Worm (Caenorhabditis elegans): Measurements from ENCODE around the gene srh-219.
A peak's percentile ranks its signal among the peaks of the same experiment; 100 is the strongest.

The srh-219 gene

DNA sequence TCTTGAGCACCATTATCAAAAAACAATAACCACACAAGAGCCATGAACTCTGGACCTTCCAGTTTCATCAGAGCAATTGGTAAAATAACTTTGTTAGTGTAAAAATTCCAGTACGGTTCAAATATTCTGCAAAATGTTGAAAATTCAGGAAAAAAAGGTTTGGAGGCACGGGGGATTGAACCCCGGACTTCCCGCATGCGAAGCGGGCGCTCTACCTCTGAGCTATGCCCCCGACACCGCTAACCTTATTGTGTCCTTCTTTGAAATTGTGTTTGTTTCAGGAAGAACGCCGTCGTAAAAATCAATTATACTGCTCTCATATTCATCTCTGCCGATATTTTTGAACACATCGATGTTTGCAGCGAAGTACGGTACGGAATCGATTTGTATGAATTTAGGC, 15.4 kb upstream of the srh-219 start (continued):
- TF ChIP-seq ceh-27 (GFP tag; optimal IDR thresholded peaks at IDR 0.05) = no peak
- no peak for TF ChIP-seq gei-17 (GFP tag; optimal IDR thresholded peaks at IDR 0.05)
- TF ChIP-seq lin-40 (tag; optimal IDR thresholded peaks at IDR 0.05) = no peak
- TF ChIP-seq Y56A3A.18 (GFP tag; IDR thresholded peaks at IDR 0.05) = no peak
- TF ChIP-seq F37B4.10 (GFP tag; IDR thresholded peaks at IDR 0.05) = no peak
- no peak for TF ChIP-seq ccch-3 (GFP tag; optimal IDR thresholded peaks at IDR 0.05)
- TF ChIP-seq lin-26 (GFP tag; IDR thresholded peaks at IDR 0.05) = no peak
- TF ChIP-seq fkh-3 (tag; optimal IDR thresholded peaks at IDR 0.05) = peak; percentile 44
- no peak for TF ChIP-seq nhr-120 (GFP tag; IDR thresholded peaks at IDR 0.05)
- TF ChIP-seq bed-1 (GFP tag; IDR thresholded peaks at IDR 0.05) = no peak
- TF ChIP-seq attf-3 (GFP tag; conservative IDR thresholded peaks at IDR 0.05) = no peak
- 0 out of 2 replicates have a peak, but pooled peaks have one; percentile 35 for TF ChIP-seq attf-6 (GFP tag; IDR thresholded peaks at IDR 0.05)
- peak; percentile 35; the same call in 1 of the 2 replicates for TF ChIP-seq dox-1 (GFP tag; IDR thresholded peaks at IDR 0.05)
- no peak for TF ChIP-seq mxl-1 (tag; optimal IDR thresholded peaks at IDR 0.05)
- no peak for TF ChIP-seq atf-7 (tag; optimal IDR thresholded peaks at IDR 0.05)
- TF ChIP-seq egrh-3 (GFP tag; IDR thresholded peaks at IDR 0.05) = no peak
- no peak for TF ChIP-seq Y53G8AR.9 (GFP tag; conservative IDR thresholded peaks at IDR 0.05)
- TF ChIP-seq F23B12.7 (tag; optimal IDR thresholded peaks at IDR 0.05; ENCODE audit: insufficient read depth) = no peak
- TF ChIP-seq hmg-20 (GFP tag; IDR thresholded peaks at IDR 0.05) = no peak
- TF ChIP-seq ztf-26 (tag; optimal IDR thresholded peaks at IDR 0.05) = no peak
- TF ChIP-seq rec-8 (tag; optimal IDR thresholded peaks at IDR 0.05) = peak in 1 of 2 experiments; percentile 53
- no peak for TF ChIP-seq sdz-38 (tag; optimal IDR thresholded peaks at IDR 0.05)
- no peak for TF ChIP-seq mcd-1 (GFP tag; IDR thresholded peaks at IDR 0.05)
- TF ChIP-seq mes-4 (tag; optimal IDR thresholded peaks at IDR 0.05) = peak; percentile 56
- no peak for TF ChIP-seq Y79H2A.3 (GFP tag; conservative IDR thresholded peaks at IDR 0.05)
- no peak for TF ChIP-seq tbx-9 (tag; optimal IDR thresholded peaks at IDR 0.05; ENCODE audit: borderline replicate concordance)
- no peak for TF ChIP-seq nhr-179 (tag; optimal IDR thresholded peaks at IDR 0.05)
- peak; percentile 27 for TF ChIP-seq lsl-1 (GFP tag; optimal IDR thresholded peaks at IDR 0.05)
- TF ChIP-seq dpl-1 (GFP tag; optimal IDR thresholded peaks at IDR 0.05) = no peak

DNA sequence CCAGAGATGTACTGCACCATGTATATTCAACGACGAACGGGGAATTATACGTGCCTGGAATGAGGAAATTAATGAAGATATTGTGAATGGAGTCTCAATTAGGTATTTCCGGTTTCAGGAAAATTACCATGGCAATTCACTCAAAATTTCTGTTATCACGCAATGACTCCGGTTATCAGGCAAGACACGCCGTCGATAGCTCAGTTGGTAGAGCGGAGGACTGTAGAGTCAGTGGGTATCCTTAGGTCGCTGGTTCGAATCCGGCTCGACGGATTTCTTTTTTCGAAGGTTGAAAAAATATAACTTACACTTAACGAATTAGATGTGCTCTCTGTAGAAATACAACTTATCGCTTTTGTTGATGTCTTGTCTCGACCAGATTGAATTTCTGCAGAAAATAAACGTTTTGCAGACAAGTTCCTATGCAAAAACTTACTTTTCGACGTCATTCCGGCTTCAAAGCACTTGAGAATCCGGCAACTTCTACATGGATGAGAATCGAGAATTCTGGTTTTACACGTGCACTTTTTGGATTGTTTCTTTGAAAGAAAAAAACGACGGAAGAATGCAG, 14.7 kb upstream of the srh-219 start:
- TF ChIP-seq B0261.1 (tag; optimal IDR thresholded peaks at IDR 0.05) (peak; percentile 53), lin-26 (GFP tag; IDR thresholded peaks at IDR 0.05) (peak; percentile 72), die-1 (tag; optimal IDR thresholded peaks at IDR 0.05) (peak; percentile 59), ztf-28 (GFP tag; IDR thresholded peaks at IDR 0.05) (no peak), F55B11.4 (tag; optimal IDR thresholded peaks at IDR 0.05; ENCODE audit: borderline replicate concordance, insufficient read depth) (no peak), hmg-1.2 (GFP tag; IDR thresholded peaks at IDR 0.05) (peak; percentile 28), mes-4 (tag; optimal IDR thresholded peaks at IDR 0.05) (no peak), ama-1 (optimal IDR thresholded peaks at IDR 0.05) (no peak), ama-1 (GFP tag; optimal IDR thresholded peaks at IDR 0.05) (peak in 1 of 2 experiments; percentile 47), D2030.7 (GFP tag; IDR thresholded peaks at IDR 0.05) (peak; percentile 40), B0035.1 (tag; optimal IDR thresholded peaks at IDR 0.05) (no peak), hlh-26 (GFP tag; conservative IDR thresholded peaks at IDR 0.05) (no peak), egrh-3 (GFP tag; IDR thresholded peaks at IDR 0.05) (no peak), ztf-18 (tag; optimal IDR thresholded peaks at IDR 0.05) (peak; percentile 29), hsf-1 (GFP tag; IDR thresholded peaks at IDR 0.05) (0 out of 2 replicates have a peak, but pooled peaks have one; percentile 42), tbp1 (GFP tag; optimal IDR thresholded peaks at IDR 0.05) (peak; percentile 86), rpc-1 (optimal IDR thresholded peaks at IDR 0.05) (peak; percentile 60), rpc-1 (tag; optimal IDR thresholded peaks at IDR 0.05) (peak; percentile 76), rcor-1 (GFP tag; IDR thresholded peaks at IDR 0.05) (peak; percentile 26; the same call in 1 of the 2 replicates), snpc-4 (GFP tag; optimal IDR thresholded peaks at IDR 0.05) (peak; percentile 11), snpc-4 (tag; optimal IDR thresholded peaks at IDR 0.05) (no peak), ets-4 (GFP tag; optimal IDR thresholded peaks at IDR 0.05) (no peak), him-1 (tag; optimal IDR thresholded peaks at IDR 0.05) (peak; percentile 57), madf-6 (GFP tag; IDR thresholded peaks at IDR 0.05) (peak; percentile 40; the same call in 1 of the 2 replicates)

Measured in whole organism, young adult.